Fruit fly (Drosophila melanogaster) whole organism, embryonic: ENCODE measurements around the gene CG7878.

ENCODE experiments used
- Adf1 ChIP-seq: fragments of 200-800 bp; sonication (Bioruptor generic); IDR thresholded peaks from 2 replicates; pipeline ENCODE4 v1.3.6; 2022; ENCODE audit warnings: missing biosample characterization, missing genetic modification characterization
- Atf-2 ChIP-seq: fragments of 200-800 bp; sonication (Bioruptor generic); optimal IDR thresholded peaks from 2 replicates; lab custom pipeline; 2016; ENCODE audit warnings: missing biosample characterization, missing genetic modification characterization
- CG10565 ChIP-seq: fragments of 200-800 bp; sonication (Bioruptor generic); optimal IDR thresholded peaks from 3 replicates; lab custom pipeline; 2016; ENCODE audit warnings: missing biosample characterization, mild to moderate bottlenecking, missing genetic modification characterization
- CG10979 ChIP-seq: fragments of 200-800 bp; sonication (Bioruptor generic); optimal IDR thresholded peaks from 2 replicates; lab custom pipeline; 2018; ENCODE audit warnings: missing biosample characterization, mild to moderate bottlenecking, missing genetic modification characterization, moderate library complexity
- CG11247 ChIP-seq: fragments of 200-800 bp; sonication (Bioruptor generic); IDR thresholded peaks from 2 replicates; pipeline ENCODE4 v1.3.6; 2022; ENCODE audit warnings: missing biosample characterization, missing genetic modification characterization
- CG13624 ChIP-seq: fragments of 200-800 bp; sonication (Bioruptor generic); optimal IDR thresholded peaks from 2 replicates; lab custom pipeline; 2016; ENCODE audit warnings: missing biosample characterization, missing genetic modification characterization
- CG14050 ChIP-seq: fragments of 200-800 bp; sonication (Bioruptor generic); IDR thresholded peaks from 3 replicates; pipeline ENCODE4 v1.3.6; 2022; ENCODE audit warnings: missing biosample characterization, missing genetic modification characterization
- CG1529 ChIP-seq: fragments of 200-800 bp; sonication (Bioruptor generic); optimal IDR thresholded peaks from 3 replicates; lab custom pipeline; 2018; ENCODE audit warnings: missing biosample characterization, missing genetic modification characterization
- CG15514 ChIP-seq: fragments of 200-800 bp; sonication (Bioruptor generic); optimal IDR thresholded peaks from 3 replicates; lab custom pipeline; 2017; ENCODE audit warnings: missing biosample characterization, missing genetic modification characterization, mild to moderate bottlenecking, moderate library complexity, missing genetic modification reagents
- CG1602 ChIP-seq: fragments of 200-800 bp; sonication (Bioruptor generic); optimal IDR thresholded peaks from 3 replicates; lab custom pipeline; 2016; ENCODE audit warnings: missing biosample characterization, missing genetic modification characterization
- CG16779 ChIP-seq: fragments of 200-800 bp; sonication (Bioruptor generic); IDR thresholded peaks from 2 replicates; pipeline ENCODE4 v1.3.6; 2022; ENCODE audit warnings: missing biosample characterization, missing genetic modification characterization
- CG17186 ChIP-seq: fragments of 200-800 bp; sonication (Bioruptor generic); optimal IDR thresholded peaks from 3 replicates; lab custom pipeline; 2017; ENCODE audit warnings: missing biosample characterization, missing genetic modification reagents, missing genetic modification characterization
- CG17328 ChIP-seq: fragments of 200-800 bp; sonication (Bioruptor generic); IDR thresholded peaks from 2 replicates; pipeline ENCODE4 v1.3.6; 2022; ENCODE audit warnings: missing biosample characterization, missing genetic modification characterization
- CG1792 ChIP-seq: fragments of 200-800 bp; sonication (Bioruptor generic); optimal IDR thresholded peaks from 2 replicates; lab custom pipeline; 2016; ENCODE audit warnings: missing biosample characterization, missing genetic modification characterization
- CG18599 ChIP-seq: fragments of 200-800 bp; sonication (Bioruptor generic); optimal IDR thresholded peaks from 3 replicates; lab custom pipeline; 2017; ENCODE audit warnings: missing biosample characterization, missing genetic modification characterization, mild to moderate bottlenecking, moderate library complexity, missing genetic modification reagents
- CG31441 ChIP-seq: fragments of 200-800 bp; sonication (Bioruptor generic); IDR thresholded peaks from 2 replicates; pipeline ENCODE4 v1.3.6; 2022; ENCODE audit warnings: missing biosample characterization, missing genetic modification characterization
- CG6854 ChIP-seq: fragments of 200-800 bp; sonication (Bioruptor generic); optimal IDR thresholded peaks from 3 replicates; lab custom pipeline; 2017; ENCODE audit warnings: missing biosample characterization, mild to moderate bottlenecking, missing genetic modification characterization
- CG8290 ChIP-seq, 3 experiments: fragments of 200-800 bp; sonication (Bioruptor generic); optimal IDR thresholded peaks; 2 replicates each; lab custom pipeline; 2016 to 2019; ENCODE audit warnings: missing biosample characterization in 3 of 3, missing genetic modification characterization in 3 of 3, mild to moderate bottlenecking in 2 of 3, moderate library complexity in 1 of 3
- CG8359 ChIP-seq: fragments of 200-800 bp; sonication (Bioruptor generic); optimal IDR thresholded peaks from 2 replicates; lab custom pipeline; 2017; ENCODE audit warnings: missing biosample characterization, mild to moderate bottlenecking, missing genetic modification characterization, borderline replicate concordance
- CG8765 ChIP-seq: fragments of 200-800 bp; sonication (Bioruptor generic); IDR thresholded peaks from 2 replicates; pipeline ENCODE4 v1.3.6; 2022; ENCODE audit warnings: missing biosample characterization, missing genetic modification characterization
- CG9437 ChIP-seq: fragments of 200-800 bp; sonication (Bioruptor generic); optimal IDR thresholded peaks from 2 replicates; lab custom pipeline; 2018; ENCODE audit warnings: missing biosample characterization, mild to moderate bottlenecking, missing genetic modification characterization
- H15 ChIP-seq: fragments of 200-800 bp; sonication (Bioruptor generic); IDR thresholded peaks from 3 replicates; pipeline ENCODE4 v1.3.6; 2022; ENCODE audit warnings: missing biosample characterization, missing genetic modification characterization
- Hmr ChIP-seq: fragments of 200-800 bp; sonication (Bioruptor generic); optimal IDR thresholded peaks from 3 replicates; lab custom pipeline; 2017; ENCODE audit warnings: mild to moderate bottlenecking, missing biosample characterization, missing genetic modification reagents, missing genetic modification characterization
- Neu2 ChIP-seq: fragments of 200-800 bp; sonication (Bioruptor generic); optimal IDR thresholded peaks from 3 replicates; lab custom pipeline; 2016; ENCODE audit warnings: missing biosample characterization, missing genetic modification characterization, borderline replicate concordance
- Poxn ChIP-seq: fragments of 200-800 bp; sonication (Bioruptor generic); IDR thresholded peaks from 2 replicates; pipeline ENCODE4 v1.3.6; 2022; ENCODE audit warnings: missing biosample characterization, missing genetic modification characterization
- Spps ChIP-seq: fragments of 200-800 bp; sonication (Bioruptor generic); optimal IDR thresholded peaks from 2 replicates; lab custom pipeline; 2018; ENCODE audit warnings: missing biosample characterization, mild to moderate bottlenecking, missing genetic modification characterization
- Sry-β ChIP-seq: fragments of 200-800 bp; sonication (Bioruptor generic); optimal IDR thresholded peaks from 2 replicates; lab custom pipeline; 2018; ENCODE audit warnings: missing biosample characterization, mild to moderate bottlenecking, missing genetic modification characterization, moderate library complexity
- ap ChIP-seq: fragments of 200-800 bp; sonication (Bioruptor generic); IDR thresholded peaks from 2 replicates; pipeline ENCODE4 v1.3.6; 2022; ENCODE audit warnings: missing biosample characterization, missing genetic modification characterization
- br ChIP-seq: fragments of >200 bp; optimal IDR thresholded peaks from 2 replicates; lab custom pipeline; 2017
- danr ChIP-seq: fragments of 200-800 bp; sonication (Bioruptor generic); IDR thresholded peaks from 2 replicates; pipeline ENCODE4 v1.3.6; 2022; ENCODE audit warnings: missing biosample characterization, missing genetic modification characterization
- dmrt11E ChIP-seq: fragments of 200-800 bp; sonication (Bioruptor generic); optimal IDR thresholded peaks from 3 replicates; lab custom pipeline; 2018; ENCODE audit warnings: missing biosample characterization, mild to moderate bottlenecking, missing genetic modification characterization, moderate library complexity
- fd96Cb ChIP-seq: fragments of 200-800 bp; sonication (Bioruptor generic); optimal IDR thresholded peaks from 2 replicates; lab custom pipeline; 2018; ENCODE audit warnings: missing biosample characterization, mild to moderate bottlenecking, missing genetic modification characterization, moderate library complexity
- nerfin-1 ChIP-seq: fragments of 200-800 bp; sonication (Bioruptor generic); optimal IDR thresholded peaks from 3 replicates; lab custom pipeline; 2019; ENCODE audit warnings: missing biosample characterization, mild to moderate bottlenecking, missing genetic modification characterization, moderate library complexity
- odd ChIP-seq: fragments of 200-800 bp; sonication (Bioruptor generic); optimal IDR thresholded peaks from 2 replicates; lab custom pipeline; 2017; ENCODE audit warnings: missing biosample characterization, mild to moderate bottlenecking, missing genetic modification characterization
- pb ChIP-seq: fragments of 200-800 bp; sonication (Bioruptor generic); optimal IDR thresholded peaks from 3 replicates; lab custom pipeline; 2016; ENCODE audit warnings: missing biosample characterization, missing genetic modification characterization
- pfk ChIP-seq: fragments of 200-800 bp; sonication (Bioruptor generic); optimal IDR thresholded peaks from 2 replicates; lab custom pipeline; 2018; ENCODE audit warnings: missing biosample characterization, mild to moderate bottlenecking, missing genetic modification characterization, moderate library complexity
- pzg ChIP-seq: fragments of 200-800 bp; sonication (Bioruptor generic); optimal IDR thresholded peaks from 3 replicates; lab custom pipeline; 2018; ENCODE audit warnings: missing biosample characterization, mild to moderate bottlenecking, missing genetic modification characterization, moderate library complexity
- ranshi ChIP-seq: fragments of 200-800 bp; sonication (Bioruptor generic); IDR thresholded peaks from 2 replicates; pipeline ENCODE4 v1.3.6; 2022; ENCODE audit warnings: missing biosample characterization, missing genetic modification characterization
- repo ChIP-seq: fragments of 200-800 bp; sonication (Bioruptor generic); optimal IDR thresholded peaks from 2 replicates; lab custom pipeline; 2016; ENCODE audit warnings: missing biosample characterization, missing genetic modification characterization
- sd ChIP-seq: fragments of 200-800 bp; sonication (Bioruptor generic); optimal IDR thresholded peaks from 3 replicates; lab custom pipeline; 2018; ENCODE audit warnings: missing biosample characterization, mild to moderate bottlenecking, missing genetic modification characterization, moderate library complexity
- shn ChIP-seq: fragments of 200-800 bp; sonication (Bioruptor generic); optimal IDR thresholded peaks from 3 replicates; lab custom pipeline; 2016; ENCODE audit warnings: missing biosample characterization, missing genetic modification characterization
- sim ChIP-seq: fragments of 200-800 bp; sonication (Bioruptor generic); IDR thresholded peaks from 2 replicates; pipeline ENCODE4 v1.3.6; 2022; ENCODE audit warnings: missing biosample characterization, missing genetic modification characterization
- slou ChIP-seq: fragments of 200-800 bp; sonication (Bioruptor generic); optimal IDR thresholded peaks from 3 replicates; lab custom pipeline; 2016; ENCODE audit warnings: missing biosample characterization, missing genetic modification characterization
- stwl ChIP-seq: fragments of 200-800 bp; sonication (Bioruptor generic); optimal IDR thresholded peaks from 3 replicates; lab custom pipeline; 2018; ENCODE audit warnings: missing biosample characterization, mild to moderate bottlenecking, missing genetic modification characterization, moderate library complexity
- unpg ChIP-seq: fragments of 200-800 bp; sonication (Bioruptor generic); optimal IDR thresholded peaks from 3 replicates; lab custom pipeline; 2018; ENCODE audit warnings: missing biosample characterization, mild to moderate bottlenecking, missing genetic modification characterization, moderate library complexity
- vnd ChIP-seq: fragments of 200-800 bp; sonication (Bioruptor generic); IDR thresholded peaks from 3 replicates; pipeline ENCODE4 v1.3.6; 2022; ENCODE audit warnings: missing biosample characterization, missing genetic modification characterization; ENCODE audit not compliant: partially characterized antibody
- yki ChIP-seq: fragments of >200 bp; optimal IDR thresholded peaks from 3 replicates; lab custom pipeline; 2018

CG7878 gene

DNA sequence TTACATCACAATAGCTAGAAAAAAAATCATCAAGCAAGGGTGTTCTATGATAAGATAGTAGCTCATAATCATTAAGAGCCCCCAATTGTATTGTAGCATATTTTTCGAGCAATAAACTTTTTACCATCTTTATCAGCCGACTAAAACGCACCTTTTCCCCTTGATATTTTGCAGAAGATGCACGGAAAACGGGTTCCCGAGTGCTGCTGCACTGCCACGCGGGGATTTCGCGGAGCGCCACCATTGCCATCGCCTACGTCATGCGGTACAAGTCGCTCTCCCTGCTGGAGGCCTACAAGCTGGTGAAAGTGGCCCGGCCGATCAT, 2.2 kb upstream of the CG7878 start (continued):
- TF ChIP-seq Sry-β (GFP tag; lab: Kevin White, UChicago) (peak; percentile 76), CG1602 (no peak), CG13624 (no peak)

DNA sequence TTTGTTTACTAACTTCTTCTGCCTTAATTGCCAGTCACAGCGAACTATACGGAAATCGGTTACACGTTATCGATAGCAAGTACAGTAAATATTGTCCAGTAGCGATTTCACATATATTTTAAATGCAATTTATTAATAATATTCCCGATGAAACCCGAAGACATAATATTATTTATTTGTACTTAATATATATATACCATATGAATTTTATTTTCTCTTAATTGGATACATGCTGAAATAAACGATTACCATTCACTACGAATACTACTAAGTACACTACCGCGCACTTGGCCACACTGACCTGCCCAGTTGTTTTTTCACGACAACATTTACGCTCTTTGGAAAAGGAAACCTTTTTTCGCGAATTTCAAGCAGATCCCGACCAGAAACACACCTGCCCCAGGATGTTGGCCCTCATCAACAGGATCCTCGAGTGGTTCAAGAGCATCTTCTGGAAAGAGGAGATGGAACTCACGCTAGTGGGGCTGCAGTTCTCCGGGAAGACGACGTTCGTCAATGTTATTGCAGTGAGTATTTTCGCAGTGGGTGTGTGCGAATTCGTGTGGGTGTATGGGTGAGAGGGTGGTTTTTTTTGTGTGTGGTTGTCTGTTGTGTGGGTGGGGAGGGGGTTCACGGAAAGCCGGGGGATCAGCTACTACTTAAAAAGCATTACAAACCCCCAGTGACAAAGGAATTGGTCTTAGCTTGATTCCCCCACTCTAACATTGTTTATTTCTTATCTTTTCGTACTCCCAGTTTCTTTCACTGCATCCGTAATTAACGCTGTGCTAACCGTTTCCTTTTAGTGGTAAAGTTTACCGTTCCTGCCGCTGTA, 4.0 kb downstream of the CG7878 start, which contains the start of the genes CG9667 and Arl8:
Gene CG9667, minus strand, starts transcription at position 42 of the 835 bp plus-strand sequence.
Gene Arl8, plus strand, starts transcription at position 290 of the 835 bp plus-strand sequence.
- TF ChIP-seq yki (lab: Kevin White, UChicago): peak; percentile 22
- TF ChIP-seq Hmr (GFP tag; lab: Kevin White, UChicago): peak; percentile 67
- peak; percentile 86 for TF ChIP-seq CG8290 (GFP tag; optimal IDR thresholded peaks at IDR 0.05; lab: Kevin White, UChicago)
- peak; percentile 10 to 11 for TF ChIP-seq CG8290 (tag; optimal IDR thresholded peaks at IDR 0.05; lab: Kevin White, UChicago)
- no peak for TF ChIP-seq CG17186
- TF ChIP-seq vnd: no peak
- peak; percentile 62 for TF ChIP-seq unpg
- TF ChIP-seq CG11247 (GFP tag; lab: Robert Waterston, UW): peak; percentile 48
- TF ChIP-seq CG1529 (GFP tag; lab: Kevin White, UChicago): peak; percentile 5
- TF ChIP-seq nerfin-1 (tag; lab: Kevin White, UChicago): peak; percentile 50
- TF ChIP-seq CG6854: no peak
- peak; percentile 67 for TF ChIP-seq pzg (GFP tag; lab: Kevin White, UChicago)
- TF ChIP-seq shn: no peak
- TF ChIP-seq Adf1 (GFP tag; lab: Robert Waterston, UW): no peak
- peak; percentile 5 for TF ChIP-seq Spps
- TF ChIP-seq CG15514 (GFP tag; lab: Kevin White, UChicago): peak; percentile 60
- peak; percentile 38 for TF ChIP-seq CG9437
- 0 out of 2 replicates have a peak, but pooled peaks have one; percentile 35 for TF ChIP-seq CG8765
- TF ChIP-seq br: no peak
- peak; percentile 63 for TF ChIP-seq dmrt11E (tag; lab: Kevin White, UChicago)
- 0 out of 2 replicates have a peak, but pooled peaks have one; percentile 37 for TF ChIP-seq CG16779 (GFP tag; lab: Robert Waterston, UW)
- TF ChIP-seq ranshi (GFP tag; lab: Robert Waterston, UW): peak; percentile 70; the same call in 1 of the 2 replicates
- TF ChIP-seq Sry-β (GFP tag; lab: Kevin White, UChicago): no peak
- no peak for TF ChIP-seq danr (GFP tag; lab: Robert Waterston, UW)
- TF ChIP-seq Poxn (GFP tag; lab: Robert Waterston, UW): no peak
- no peak for TF ChIP-seq CG14050
- no peak for TF ChIP-seq pfk
- peak; percentile 50; the same call in 1 of the 3 replicates for TF ChIP-seq H15 (GFP tag; lab: Robert Waterston, UW)
- peak; percentile 31 for TF ChIP-seq CG10979 (tag; lab: Kevin White, UChicago)
- TF ChIP-seq sim (GFP tag; lab: Robert Waterston, UW): no peak
- TF ChIP-seq slou (GFP tag; lab: Kevin White, UChicago): peak; percentile 33
- 0 out of 2 replicates have a peak, but pooled peaks have one; percentile 32 for TF ChIP-seq CG17328
- no peak for TF ChIP-seq repo (GFP tag; lab: Kevin White, UChicago)
- no peak for TF ChIP-seq CG8359 (GFP tag; lab: Kevin White, UChicago)
- TF ChIP-seq pb (GFP tag; lab: Kevin White, UChicago): no peak
- TF ChIP-seq Neu2 (GFP tag; lab: Kevin White, UChicago): no peak
- peak; percentile 77 for TF ChIP-seq CG31441 (GFP tag; lab: Robert Waterston, UW)
- peak; percentile 83 for TF ChIP-seq stwl (tag; lab: Kevin White, UChicago)
- TF ChIP-seq Atf-2: no peak
- no peak for TF ChIP-seq ap (GFP tag; lab: Robert Waterston, UW)
- TF ChIP-seq CG1792 (GFP tag; lab: Kevin White, UChicago): no peak
- no peak for TF ChIP-seq odd
- TF ChIP-seq CG10565 (GFP tag; lab: Kevin White, UChicago): no peak
- TF ChIP-seq sd (tag; lab: Kevin White, UChicago): peak; percentile 35
- peak; percentile 51 for TF ChIP-seq fd96Cb (tag; lab: Kevin White, UChicago)
- peak; percentile 66 for TF ChIP-seq CG18599 (GFP tag; lab: Kevin White, UChicago)
